7 worm cellular contexts compared by ENCODE assay signal in genomic region chrV:8031121-8031520, ce11.
TF ChIP-seq lines count a peak whose summit lies in the region.

Gene vars-1 (plus strand): TSS chrV:8031411.

TF ChIP-seq in whole organism, L1 larva, 84 proteins besides CTCF, POLR2A, EP300 and RAD21 (continues in another document):
- TF ChIP-seq lin-13 (GFP tag; optimal IDR thresholded peaks at IDR 0.05; lab: Kevin White, UChicago) (no peak), nhr-90 (tag; optimal IDR thresholded peaks at IDR 0.05; lab: Kevin White, UChicago; ENCODE audit: poor library complexity) (peak; percentile 61), C16A3.4 (tag; optimal IDR thresholded peaks at IDR 0.05; lab: Kevin White, UChicago) (peak; percentile 67), fkh-4 (tag; optimal IDR thresholded peaks at IDR 0.05; lab: Kevin White, UChicago; ENCODE audit: borderline replicate concordance) (no peak), elt-3 (tag; optimal IDR thresholded peaks at IDR 0.05; lab: Kevin White, UChicago) (no peak), nhr-85 (tag; lab: Kevin White, UChicago) (peak; percentile 65), blmp-1 (tag; optimal IDR thresholded peaks at IDR 0.05; lab: Kevin White, UChicago) (peak; percentile 70), elt-2 (tag; optimal IDR thresholded peaks at IDR 0.05; lab: Kevin White, UChicago) (peak; percentile 10), unc-86 (tag; optimal IDR thresholded peaks at IDR 0.05; lab: Kevin White, UChicago) (peak; percentile 39), swsn-7 (tag; optimal IDR thresholded peaks at IDR 0.05; lab: Kevin White, UChicago) (peak; percentile 53), irx-1 (tag; optimal IDR thresholded peaks at IDR 0.05; lab: Kevin White, UChicago) (peak; percentile 48), Y116A8C.19 (tag; optimal IDR thresholded peaks at IDR 0.05; lab: Kevin White, UChicago; ENCODE audit: borderline replicate concordance) (no peak), tbx-2 (tag; optimal IDR thresholded peaks at IDR 0.05; lab: Kevin White, UChicago) (peak; percentile 66)

TF ChIP-seq in whole organism, L2 larva, 48 proteins besides CTCF, POLR2A, EP300 and RAD21 (continues in another document):
- TF ChIP-seq C34F6.9 (tag; optimal IDR thresholded peaks at IDR 0.05; lab: Kevin White, UChicago) = peak; percentile 66
- TF ChIP-seq unc-55 (GFP tag; optimal IDR thresholded peaks at IDR 0.05; lab: Kevin White, UChicago) = peak; percentile 64
- TF ChIP-seq sma-9 (GFP tag; optimal IDR thresholded peaks at IDR 0.05; lab: Kevin White, UChicago) = peak; percentile 42
- no peak for TF ChIP-seq sma-9 (tag; optimal IDR thresholded peaks at IDR 0.05; lab: Kevin White, UChicago)
- TF ChIP-seq nhr-129 (tag; optimal IDR thresholded peaks at IDR 0.05; lab: Kevin White, UChicago) = peak; percentile 13
- TF ChIP-seq egl-27 (tag; optimal IDR thresholded peaks at IDR 0.05; lab: Kevin White, UChicago) = peak; percentile 4
- TF ChIP-seq alr-1 (tag; optimal IDR thresholded peaks at IDR 0.05; lab: Kevin White, UChicago) = no peak
- peak; percentile 48 for TF ChIP-seq nhr-21 (tag; optimal IDR thresholded peaks at IDR 0.05; lab: Kevin White, UChicago)
- peak in 1 of 2 experiments; percentile 76 for TF ChIP-seq lsy-2 (tag; optimal IDR thresholded peaks at IDR 0.05; lab: Kevin White, UChicago)
- no peak for TF ChIP-seq R02D3.7 (tag; optimal IDR thresholded peaks at IDR 0.05; lab: Kevin White, UChicago)
- peak; percentile 29 for TF ChIP-seq nhr-25 (tag; optimal IDR thresholded peaks at IDR 0.05; lab: Kevin White, UChicago)
- TF ChIP-seq skn-1 (tag; optimal IDR thresholded peaks at IDR 0.05; lab: Kevin White, UChicago) = no peak
- TF ChIP-seq ama-1 (optimal IDR thresholded peaks at IDR 0.05; lab: Kevin White, UChicago) = no peak

TF ChIP-seq in whole organism, L3 larva, 47 proteins besides CTCF, POLR2A, EP300 and RAD21:
- peak; percentile 57 for TF ChIP-seq nfya-1 (tag; optimal IDR thresholded peaks at IDR 0.05; lab: Kevin White, UChicago; ENCODE audit: insufficient read depth)
- peak; percentile 67 for TF ChIP-seq lin-15B (tag; optimal IDR thresholded peaks at IDR 0.05; lab: Kevin White, UChicago)
- no peak for TF ChIP-seq lin-39 (tag; optimal IDR thresholded peaks at IDR 0.05; lab: Kevin White, UChicago)
- no peak for TF ChIP-seq unc-62 (GFP tag; optimal IDR thresholded peaks at IDR 0.05; lab: Kevin White, UChicago)
- TF ChIP-seq tbx-2 (tag; optimal IDR thresholded peaks at IDR 0.05; lab: Kevin White, UChicago) = no peak
- peak; percentile 13 for TF ChIP-seq elt-2 (tag; optimal IDR thresholded peaks at IDR 0.05; lab: Kevin White, UChicago)
- no peak for TF ChIP-seq aly-2 (tag; optimal IDR thresholded peaks at IDR 0.05; lab: Kevin White, UChicago)
- TF ChIP-seq elt-1 (tag; optimal IDR thresholded peaks at IDR 0.05; lab: Kevin White, UChicago) = no peak
- peak; percentile 57 for TF ChIP-seq nhr-23 (tag; optimal IDR thresholded peaks at IDR 0.05; lab: Kevin White, UChicago)
- peak; percentile 28 for TF ChIP-seq R02D3.7 (tag; optimal IDR thresholded peaks at IDR 0.05; lab: Kevin White, UChicago)
- no peak for TF ChIP-seq nhr-77 (tag; optimal IDR thresholded peaks at IDR 0.05; lab: Kevin White, UChicago)
- TF ChIP-seq pha-4 (tag; optimal IDR thresholded peaks at IDR 0.05; lab: Kevin White, UChicago) = no peak
- TF ChIP-seq elt-3 (tag; optimal IDR thresholded peaks at IDR 0.05; lab: Kevin White, UChicago) = no peak

TF ChIP-seq in whole organism, L4 larva, 104 proteins besides CTCF, POLR2A, EP300 and RAD21 (continues in another document):
- TF ChIP-seq F49E8.2 (tag; optimal IDR thresholded peaks at IDR 0.05; lab: Kevin White, UChicago; ENCODE audit: borderline replicate concordance) (peak; percentile 7), snpc-1.2 (GFP tag; IDR thresholded peaks at IDR 0.05; lab: Robert Waterston, UW) (0 out of 2 replicates have a peak, but pooled peaks have one; percentile 31), pqm-1 (tag; optimal IDR thresholded peaks at IDR 0.05; lab: Kevin White, UChicago) (no peak), lsy-2 (tag; optimal IDR thresholded peaks at IDR 0.05; lab: Kevin White, UChicago) (peak in 1 of 2 experiments; percentile 71), aly-2 (tag; optimal IDR thresholded peaks at IDR 0.05; lab: Kevin White, UChicago) (no peak), dmd-6 (GFP tag; IDR thresholded peaks at IDR 0.05; lab: Robert Waterston, UW) (0 out of 2 replicates have a peak, but pooled peaks have one; percentile 13), fkh-10 (GFP tag; optimal IDR thresholded peaks at IDR 0.05; lab: Kevin White, UChicago) (peak; percentile 7), cey-2 (tag; optimal IDR thresholded peaks at IDR 0.05; lab: Kevin White, UChicago; ENCODE audit: borderline replicate concordance, insufficient read depth) (no peak), hlh-30 (tag; optimal IDR thresholded peaks at IDR 0.05; lab: Kevin White, UChicago; ENCODE audit: insufficient read depth) (peak; percentile 49), mdt-29 (GFP tag; IDR thresholded peaks at IDR 0.05; lab: Robert Waterston, UW) (no peak), zip-2 (tag; optimal IDR thresholded peaks at IDR 0.05; lab: Kevin White, UChicago) (no peak), lin-38 (GFP tag; IDR thresholded peaks at IDR 0.05; lab: Robert Waterston, UW) (peak; percentile 93), T20F7.1 (GFP tag; optimal IDR thresholded peaks at IDR 0.05; lab: Kevin White, UChicago) (peak; percentile 46)

TF ChIP-seq in whole organism, late embryonic, 69 proteins besides CTCF, POLR2A, EP300 and RAD21:
- peak; percentile 54 for TF ChIP-seq unc-55 (GFP tag; optimal IDR thresholded peaks at IDR 0.05; lab: Kevin White, UChicago)
- no peak for TF ChIP-seq ceh-24 (tag; optimal IDR thresholded peaks at IDR 0.05; lab: Kevin White, UChicago)
- TF ChIP-seq unc-42 (tag; optimal IDR thresholded peaks at IDR 0.05; lab: Kevin White, UChicago) = peak; percentile 35
- no peak for TF ChIP-seq ceh-18 (tag; optimal IDR thresholded peaks at IDR 0.05; lab: Kevin White, UChicago)
- TF ChIP-seq npax-4 (tag; optimal IDR thresholded peaks at IDR 0.05; lab: Kevin White, UChicago) = no peak
- TF ChIP-seq hlh-6 (tag; optimal IDR thresholded peaks at IDR 0.05; lab: Kevin White, UChicago) = no peak
- no peak for TF ChIP-seq ztf-16 (tag; optimal IDR thresholded peaks at IDR 0.05; lab: Kevin White, UChicago)
- TF ChIP-seq nfya-1 (tag; optimal IDR thresholded peaks at IDR 0.05; lab: Kevin White, UChicago) = peak; percentile 0
- TF ChIP-seq pqm-1 (tag; optimal IDR thresholded peaks at IDR 0.05; lab: Kevin White, UChicago) = no peak

TF ChIP-seq in whole organism, mixed stage, embryonic, 35 proteins besides CTCF, POLR2A, EP300 and RAD21 (continues in another document):
- TF ChIP-seq blmp-1 (tag; optimal IDR thresholded peaks at IDR 0.05; lab: Kevin White, UChicago) = no peak
- TF ChIP-seq M03D4.4 (tag; optimal IDR thresholded peaks at IDR 0.05; lab: Kevin White, UChicago) = no peak
- peak; percentile 54 for TF ChIP-seq mep-1 (tag; optimal IDR thresholded peaks at IDR 0.05; lab: Kevin White, UChicago)
- no peak for TF ChIP-seq elt-1 (tag; optimal IDR thresholded peaks at IDR 0.05; lab: Kevin White, UChicago; ENCODE audit: borderline replicate concordance, insufficient read depth)
- TF ChIP-seq bed-3 (GFP tag; optimal IDR thresholded peaks at IDR 0.05; lab: Kevin White, UChicago) = no peak
- no peak for TF ChIP-seq tbx-8 (GFP tag; optimal IDR thresholded peaks at IDR 0.05; lab: Kevin White, UChicago)
- no peak for TF ChIP-seq mab-5 (tag; optimal IDR thresholded peaks at IDR 0.05; lab: Kevin White, UChicago)
- no peak for TF ChIP-seq snpc-4 (tag; optimal IDR thresholded peaks at IDR 0.05; lab: Kevin White, UChicago)
- no peak for TF ChIP-seq ceh-43 (GFP tag; optimal IDR thresholded peaks at IDR 0.05; lab: Kevin White, UChicago)
- peak; percentile 47 for TF ChIP-seq lsy-2 (tag; optimal IDR thresholded peaks at IDR 0.05; lab: Kevin White, UChicago)
- no peak for TF ChIP-seq sem-2 (GFP tag; optimal IDR thresholded peaks at IDR 0.05; lab: Kevin White, UChicago)
- TF ChIP-seq nhr-237 (tag; optimal IDR thresholded peaks at IDR 0.05; lab: Kevin White, UChicago) = no peak
- no peak for TF ChIP-seq lin-32 (GFP tag; optimal IDR thresholded peaks at IDR 0.05; lab: Kevin White, UChicago)
- TF ChIP-seq ceh-39 (tag; optimal IDR thresholded peaks at IDR 0.05; lab: Kevin White, UChicago) = no peak
- TF ChIP-seq ces-1 (GFP tag; optimal IDR thresholded peaks at IDR 0.05; lab: Kevin White, UChicago) = peak; percentile 49
- no peak for TF ChIP-seq mls-2 (tag; optimal IDR thresholded peaks at IDR 0.05; lab: Kevin White, UChicago)
- no peak for TF ChIP-seq nhr-2 (tag; optimal IDR thresholded peaks at IDR 0.05; lab: Kevin White, UChicago)
- TF ChIP-seq ztf-11 (tag; optimal IDR thresholded peaks at IDR 0.05; lab: Kevin White, UChicago) = no peak
- no peak for TF ChIP-seq nhr-28 (tag; optimal IDR thresholded peaks at IDR 0.05; lab: Kevin White, UChicago)

TF ChIP-seq in whole organism, young adult, 124 proteins besides CTCF, POLR2A, EP300 and RAD21 (continues in another document):
- 0 out of 2 replicates have a peak, but pooled peaks have one; percentile 3 for TF ChIP-seq madf-3 (GFP tag; IDR thresholded peaks at IDR 0.05; lab: Robert Waterston, UW)
- no peak for TF ChIP-seq ceh-58 (GFP tag; IDR thresholded peaks at IDR 0.05; lab: Robert Waterston, UW)
- no peak for TF ChIP-seq nfya-2 (GFP tag; IDR thresholded peaks at IDR 0.05; lab: Robert Waterston, UW)
- no peak for TF ChIP-seq lir-1 (GFP tag; conservative IDR thresholded peaks at IDR 0.05; lab: Robert Waterston, UW)
- peak; percentile 43 for TF ChIP-seq snpc-1.1 (tag; optimal IDR thresholded peaks at IDR 0.05; lab: Kevin White, UChicago; ENCODE audit: insufficient read depth)
- no peak for TF ChIP-seq sdz-38 (tag; optimal IDR thresholded peaks at IDR 0.05; lab: Kevin White, UChicago)
- TF ChIP-seq bed-2 (GFP tag; IDR thresholded peaks at IDR 0.05; lab: Robert Waterston, UW) = no peak
- no peak for TF ChIP-seq F55B11.4 (tag; optimal IDR thresholded peaks at IDR 0.05; lab: Kevin White, UChicago; ENCODE audit: borderline replicate concordance, insufficient read depth)
- no peak for TF ChIP-seq nhr-90 (tag; optimal IDR thresholded peaks at IDR 0.05; lab: Kevin White, UChicago)
- TF ChIP-seq ekl-4 (GFP tag; IDR thresholded peaks at IDR 0.05; lab: Robert Waterston, UW) = 0 out of 2 replicates have a peak, but pooled peaks have one; percentile 47
- no peak for TF ChIP-seq cebp-2 (GFP tag; IDR thresholded peaks at IDR 0.05; lab: Robert Waterston, UW)
- no peak for TF ChIP-seq F52B5.7 (tag; optimal IDR thresholded peaks at IDR 0.05; lab: Kevin White, UChicago)
- TF ChIP-seq ceh-79 (tag; optimal IDR thresholded peaks at IDR 0.05; lab: Kevin White, UChicago) = no peak
- no peak for TF ChIP-seq sea-2 (GFP tag; IDR thresholded peaks at IDR 0.05; lab: Robert Waterston, UW)
- peak; percentile 58 for TF ChIP-seq madf-6 (GFP tag; IDR thresholded peaks at IDR 0.05; lab: Robert Waterston, UW)
- TF ChIP-seq madf-8 (GFP tag; conservative IDR thresholded peaks at IDR 0.05; lab: Robert Waterston, UW) = no peak
- TF ChIP-seq hmg-20 (GFP tag; IDR thresholded peaks at IDR 0.05; lab: Robert Waterston, UW) = no peak
- TF ChIP-seq pbrm-1 (GFP tag; IDR thresholded peaks at IDR 0.05; lab: Robert Waterston, UW) = no peak
- peak; percentile 78 for TF ChIP-seq F23B12.7 (tag; optimal IDR thresholded peaks at IDR 0.05; lab: Kevin White, UChicago; ENCODE audit: insufficient read depth)
- TF ChIP-seq nhr-80 (tag; optimal IDR thresholded peaks at IDR 0.05; lab: Kevin White, UChicago) = no peak
- TF ChIP-seq chd-7 (tag; optimal IDR thresholded peaks at IDR 0.05; lab: Kevin White, UChicago) = no peak
